Worm (Caenorhabditis elegans) whole organism, late embryonic: Measurements from ENCODE around the gene F28G4.4.

Experiments used
- ceh-22 ChIP-seq: sonication (generic microtip); optimal IDR thresholded peaks from 2 replicates; lab custom pipeline; 2017; ENCODE audit warnings: missing biosample characterization, missing genetic modification characterization
- dve-1 ChIP-seq: sonication (generic microtip); optimal IDR thresholded peaks from 2 replicates; lab custom pipeline; 2017; ENCODE audit warnings: antibody characterized with exemption, mild to moderate bottlenecking, missing genetic modification characterization, missing compliant biosample characterization
- pha-2 ChIP-seq: sonication (generic microtip); optimal IDR thresholded peaks from 2 replicates; lab custom pipeline; 2017; ENCODE audit warnings: mild to moderate bottlenecking, missing genetic modification characterization, missing compliant biosample characterization
- unc-3 ChIP-seq, 2 experiments: fragments of 200-800 bp in 1 of 2; sonication (Bioruptor generic) in 1 of 2; sonication (generic microtip) in 1 of 2; conservative IDR thresholded peaks in 1 of 2; optimal IDR thresholded peaks in 1 of 2; 2 replicates each; pipeline versions ENCODE4 v1.3.6 to Lab custom; 2016 to 2022; ENCODE audit warnings: missing compliant biosample characterization in 2 of 2, missing genetic modification characterization in 2 of 2, missing genetic modification reagents in 1 of 2

ce11 chrV:16282147-16282546 lies 3.5 kb downstream of the F28G4.4 start, which contains the start of gene F28G4.2:
- TF ChIP-seq unc-3 (GFP tag; conservative IDR thresholded peaks at IDR 0.05; lab: Robert Waterston, UW) (no peak), unc-3 (tag; optimal IDR thresholded peaks at IDR 0.05; lab: Kevin White, UChicago) (no peak), ceh-22 (tag; lab: Kevin White, UChicago) (no peak), dve-1 (tag; lab: Kevin White, UChicago) (no peak), pha-2 (no peak)
